Worm (Caenorhabditis elegans): ENCODE results near the gene W04H10.6.

DNA sequence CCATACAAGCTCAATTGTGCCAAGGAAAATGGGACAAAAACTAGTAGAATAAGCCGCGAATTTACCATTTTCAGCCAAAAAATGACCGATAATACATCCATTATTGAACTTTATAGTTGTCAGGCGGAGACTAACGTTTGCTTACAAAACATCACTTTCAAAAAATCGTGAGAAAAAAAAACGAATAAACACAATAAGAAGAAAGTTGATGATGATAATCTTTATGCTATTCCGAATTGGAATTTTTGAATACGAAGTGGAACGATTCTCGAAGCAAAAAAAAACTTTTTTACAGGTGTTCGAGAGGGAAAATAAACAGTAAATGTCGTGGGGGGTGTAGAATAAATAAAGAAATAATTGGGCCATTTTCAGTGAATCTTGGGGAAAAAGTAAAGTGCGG lies 30.6 kb downstream of the W04H10.6 start, which contains the start of gene W08F4.7:
- TF ChIP-seq unc-39 (tag; optimal IDR thresholded peaks at IDR 0.05) (no peak), blmp-1 (tag; optimal IDR thresholded peaks at IDR 0.05) (no peak), nhr-237 (tag; optimal IDR thresholded peaks at IDR 0.05) (no peak), nhr-28 (tag; optimal IDR thresholded peaks at IDR 0.05) (no peak), mep-1 (tag; optimal IDR thresholded peaks at IDR 0.05) (no peak), elt-3 (tag; optimal IDR thresholded peaks at IDR 0.05) (no peak), pha-4 (tag; optimal IDR thresholded peaks at IDR 0.05) (no peak), lin-13 (tag; optimal IDR thresholded peaks at IDR 0.05) (no peak), nhr-76 (tag; optimal IDR thresholded peaks at IDR 0.05) (no peak), ceh-39 (tag; optimal IDR thresholded peaks at IDR 0.05) (no peak)
